Fruit fly (Drosophila melanogaster) whole organism, embryonic: Measurements from ENCODE around the gene BtbVII.

Experiments used
- CG10267 ChIP-seq: fragments of 200-800 bp; sonication (Bioruptor generic); optimal IDR thresholded peaks from 2 replicates; lab custom pipeline; 2018; ENCODE audit warnings: missing biosample characterization, mild to moderate bottlenecking, missing genetic modification characterization, moderate library complexity
- CG15514 ChIP-seq: fragments of 200-800 bp; sonication (Bioruptor generic); optimal IDR thresholded peaks from 3 replicates; lab custom pipeline; 2017; ENCODE audit warnings: missing biosample characterization, missing genetic modification characterization, mild to moderate bottlenecking, moderate library complexity, missing genetic modification reagents
- CG1792 ChIP-seq: fragments of 200-800 bp; sonication (Bioruptor generic); optimal IDR thresholded peaks from 2 replicates; lab custom pipeline; 2016; ENCODE audit warnings: missing biosample characterization, missing genetic modification characterization
- CG18262 ChIP-seq: fragments of 200-800 bp; optimal IDR thresholded peaks from 3 replicates; lab custom pipeline; 2019; ENCODE audit warnings: missing biosample characterization, mild to moderate bottlenecking, missing genetic modification characterization, moderate library complexity
- CG2116 ChIP-seq: fragments of 200-800 bp; sonication (Bioruptor generic); optimal IDR thresholded peaks from 3 replicates; lab custom pipeline; 2018; ENCODE audit warnings: missing biosample characterization, mild to moderate bottlenecking, missing genetic modification characterization
- CG30020 ChIP-seq: fragments of 200-800 bp; optimal IDR thresholded peaks from 2 replicates; lab custom pipeline; 2019; ENCODE audit warnings: missing biosample characterization, mild to moderate bottlenecking, missing genetic modification characterization, moderate library complexity
- CG3995 ChIP-seq: fragments of 200-800 bp; sonication (Bioruptor generic); optimal IDR thresholded peaks from 3 replicates; lab custom pipeline; 2016; ENCODE audit warnings: missing biosample characterization, missing genetic modification characterization
- CG42726 ChIP-seq: fragments of 200-800 bp; sonication (Bioruptor generic); IDR thresholded peaks from 2 replicates; pipeline ENCODE4 v1.3.6; 2022; ENCODE audit warnings: missing biosample characterization, missing genetic modification characterization; ENCODE audit not compliant: partially characterized antibody
- CG4328 ChIP-seq: fragments of 200-800 bp; sonication (Bioruptor generic); optimal IDR thresholded peaks from 3 replicates; lab custom pipeline; 2017; ENCODE audit warnings: missing biosample characterization, missing genetic modification reagents, missing genetic modification characterization
- CG4820 ChIP-seq: fragments of 200-800 bp; sonication (Bioruptor generic); optimal IDR thresholded peaks from 3 replicates; lab custom pipeline; 2016; ENCODE audit warnings: missing biosample characterization, missing genetic modification characterization
- CG6765 ChIP-seq: fragments of 200-800 bp; sonication (Bioruptor generic); optimal IDR thresholded peaks from 3 replicates; lab custom pipeline; 2017; ENCODE audit warnings: missing biosample characterization, mild to moderate bottlenecking, missing genetic modification characterization
- CG8478 ChIP-seq: fragments of >200 bp; optimal IDR thresholded peaks from 2 replicates; lab custom pipeline; 2018
- CG9876 ChIP-seq: fragments of 200-800 bp; sonication (Bioruptor generic); optimal IDR thresholded peaks from 2 replicates; lab custom pipeline; 2016; ENCODE audit warnings: missing biosample characterization, missing genetic modification characterization
- CrebB ChIP-seq: fragments of 200-800 bp; sonication (Bioruptor generic); optimal IDR thresholded peaks from 3 replicates; lab custom pipeline; 2018; ENCODE audit warnings: missing biosample characterization, mild to moderate bottlenecking, missing genetic modification characterization
- Deaf1 ChIP-seq: fragments of 200-800 bp; optimal IDR thresholded peaks from 3 replicates; lab custom pipeline; 2019; ENCODE audit warnings: missing biosample characterization, mild to moderate bottlenecking, missing genetic modification characterization, moderate library complexity
- Drgx ChIP-seq: fragments of 200-800 bp; sonication (Bioruptor generic); IDR thresholded peaks from 2 replicates; pipeline ENCODE4 v1.3.6; 2022; ENCODE audit warnings: missing biosample characterization, missing genetic modification characterization
- Ets65A ChIP-seq: fragments of 200-800 bp; sonication (Bioruptor generic); peaks from one replicate; lab custom pipeline; 2016; ENCODE audit warnings: missing biosample characterization, missing genetic modification characterization
- Hey ChIP-seq: fragments of 200-800 bp; sonication (Bioruptor generic); optimal IDR thresholded peaks from 3 replicates; lab custom pipeline; 2018; ENCODE audit warnings: missing biosample characterization, mild to moderate bottlenecking, missing genetic modification characterization
- Lim3 ChIP-seq: fragments of 200-800 bp; sonication (Bioruptor generic); IDR thresholded peaks from 2 replicates; pipeline ENCODE4 v1.3.6; 2022; ENCODE audit warnings: missing biosample characterization, missing genetic modification characterization
- Neu2 ChIP-seq: fragments of 200-800 bp; sonication (Bioruptor generic); optimal IDR thresholded peaks from 3 replicates; lab custom pipeline; 2016; ENCODE audit warnings: missing biosample characterization, missing genetic modification characterization, borderline replicate concordance
- Nf-YA ChIP-seq: fragments of 200-800 bp; sonication (Bioruptor generic); IDR thresholded peaks from 2 replicates; pipeline ENCODE4 v1.3.6; 2022; ENCODE audit warnings: missing biosample characterization, missing genetic modification characterization
- PHDP ChIP-seq: fragments of 200-800 bp; sonication (Bioruptor generic); optimal IDR thresholded peaks from 3 replicates; lab custom pipeline; 2018; ENCODE audit warnings: missing biosample characterization, mild to moderate bottlenecking, missing genetic modification characterization, moderate library complexity
- Trl ChIP-seq, 3 experiments: fragments of >200 bp in 2 of 3; fragments of 200-800 bp in 1 of 3; sonication (Bioruptor generic) in 1 of 3; optimal IDR thresholded peaks; 2 replicates in 1 of 3; 3 replicates in 2 of 3; lab custom pipeline; 2016 to 2017; ENCODE audit warnings: missing biosample characterization in 1 of 3, missing genetic modification characterization in 1 of 3
- btn ChIP-seq: fragments of 200-800 bp; sonication (Bioruptor generic); optimal IDR thresholded peaks from 2 replicates; lab custom pipeline; 2016; ENCODE audit warnings: missing biosample characterization, missing genetic modification characterization
- cg ChIP-seq: fragments of 200-800 bp; sonication (Bioruptor generic); optimal IDR thresholded peaks from 3 replicates; lab custom pipeline; 2019; ENCODE audit warnings: missing biosample characterization, mild to moderate bottlenecking, missing genetic modification characterization, moderate library complexity
- ci ChIP-seq: fragments of 200-800 bp; sonication (Bioruptor generic); IDR thresholded peaks from 3 replicates; pipeline ENCODE4 v1.3.6; 2022; ENCODE audit warnings: missing biosample characterization, missing genetic modification characterization
- corto ChIP-seq: fragments of 200-800 bp; sonication (Bioruptor generic); optimal IDR thresholded peaks from 2 replicates; lab custom pipeline; 2016; ENCODE audit warnings: missing biosample characterization, mild to moderate bottlenecking, missing genetic modification characterization, moderate library complexity
- crp ChIP-seq, 2 experiments: fragments of 200-800 bp; sonication (Bioruptor generic); optimal IDR thresholded peaks; 2 replicates in 1 of 2; 3 replicates in 1 of 2; lab custom pipeline; 2017; ENCODE audit warnings: missing biosample characterization in 2 of 2, missing genetic modification characterization in 2 of 2, mild to moderate bottlenecking in 1 of 2, moderate library complexity in 1 of 2
- dan ChIP-seq: fragments of 200-800 bp; sonication (Bioruptor generic); IDR thresholded peaks from 2 replicates; pipeline ENCODE4 v1.3.6; 2022; ENCODE audit warnings: missing biosample characterization, missing genetic modification characterization
- en ChIP-seq: fragments of 200-800 bp; sonication (Bioruptor generic); optimal IDR thresholded peaks from 2 replicates; lab custom pipeline; 2016; ENCODE audit warnings: missing biosample characterization, missing genetic modification characterization
- exex ChIP-seq: fragments of 200-800 bp; sonication (Bioruptor generic); optimal IDR thresholded peaks from 4 replicates; lab custom pipeline; 2018; ENCODE audit warnings: missing biosample characterization, mild to moderate bottlenecking, missing genetic modification characterization, moderate library complexity
- eyg ChIP-seq: fragments of 200-800 bp; sonication (Bioruptor generic); optimal IDR thresholded peaks from 3 replicates; lab custom pipeline; 2016; ENCODE audit warnings: missing biosample characterization, missing genetic modification characterization
- gsb ChIP-seq: fragments of 200-800 bp; sonication (Bioruptor generic); IDR thresholded peaks from 2 replicates; pipeline ENCODE4 v1.3.6; 2022; ENCODE audit warnings: missing biosample characterization, missing genetic modification characterization
- luna ChIP-seq: fragments of 200-800 bp; sonication (Bioruptor generic); optimal IDR thresholded peaks from 2 replicates; lab custom pipeline; 2016; ENCODE audit warnings: missing biosample characterization, missing genetic modification characterization
- peb ChIP-seq: fragments of 200-800 bp; sonication (Bioruptor generic); IDR thresholded peaks from 2 replicates; pipeline ENCODE4 v1.3.6; 2022; ENCODE audit warnings: missing biosample characterization, missing genetic modification characterization
- prd ChIP-seq, 3 experiments: fragments of >200 bp in 2 of 3; fragments of 200-800 bp in 1 of 3; sonication (Bioruptor generic) in 1 of 3; optimal IDR thresholded peaks in 2 of 3; IDR thresholded peaks in 1 of 3; 2 replicates in 2 of 3; 3 replicates in 1 of 3; pipeline versions ENCODE4 v1.3.6 to Lab custom; 2017 to 2022; ENCODE audit warnings: missing biosample characterization in 1 of 3, missing genetic modification characterization in 1 of 3
- pros ChIP-seq: fragments of 200-800 bp; sonication (Bioruptor generic); optimal IDR thresholded peaks from 3 replicates; lab custom pipeline; 2019; ENCODE audit warnings: missing biosample characterization, mild to moderate bottlenecking, missing genetic modification characterization, moderate library complexity
- pzg ChIP-seq: fragments of 200-800 bp; sonication (Bioruptor generic); optimal IDR thresholded peaks from 3 replicates; lab custom pipeline; 2018; ENCODE audit warnings: missing biosample characterization, mild to moderate bottlenecking, missing genetic modification characterization, moderate library complexity
- schlank ChIP-seq: fragments of 200-800 bp; sonication (Bioruptor generic); optimal IDR thresholded peaks from 2 replicates; lab custom pipeline; 2018; ENCODE audit warnings: missing biosample characterization, mild to moderate bottlenecking, missing genetic modification characterization
- sens-2 ChIP-seq: fragments of 200-800 bp; sonication (Bioruptor generic); IDR thresholded peaks from 2 replicates; pipeline ENCODE4 v1.3.6; 2022; ENCODE audit warnings: missing biosample characterization, missing genetic modification characterization
- seq ChIP-seq: fragments of 200-800 bp; sonication (Bioruptor generic); IDR thresholded peaks from 2 replicates; pipeline ENCODE4 v1.3.6; 2022; ENCODE audit warnings: missing biosample characterization, missing genetic modification characterization
- sima ChIP-seq: fragments of 200-800 bp; sonication (Bioruptor generic); optimal IDR thresholded peaks from 2 replicates; lab custom pipeline; 2016; ENCODE audit warnings: missing biosample characterization, missing genetic modification characterization
- sisA ChIP-seq: fragments of 200-800 bp; sonication (Bioruptor generic); IDR thresholded peaks from 2 replicates; pipeline ENCODE4 v1.3.6; 2022; ENCODE audit warnings: missing biosample characterization, missing genetic modification characterization
- slbo ChIP-seq: fragments of 200-800 bp; sonication (Bioruptor generic); IDR thresholded peaks from 2 replicates; pipeline ENCODE4 v1.3.6; 2022; ENCODE audit warnings: missing biosample characterization, missing genetic modification characterization
- tgo ChIP-seq: fragments of 200-800 bp; sonication (Bioruptor generic); IDR thresholded peaks from 3 replicates; pipeline ENCODE4 v1.3.6; 2022; ENCODE audit warnings: missing biosample characterization, missing genetic modification characterization
- tin ChIP-seq: fragments of 200-800 bp; sonication (Bioruptor generic); optimal IDR thresholded peaks from 3 replicates; lab custom pipeline; 2016; ENCODE audit warnings: missing biosample characterization, missing genetic modification characterization
- wdn ChIP-seq: fragments of 200-800 bp; sonication (Bioruptor generic); IDR thresholded peaks from 2 replicates; pipeline ENCODE4 v1.3.6; 2022; ENCODE audit warnings: missing biosample characterization, missing genetic modification characterization
- zfh2 ChIP-seq: fragments of 200-800 bp; sonication (Bioruptor generic); optimal IDR thresholded peaks from 2 replicates; lab custom pipeline; 2016; ENCODE audit warnings: missing biosample characterization, missing genetic modification characterization

The BtbVII gene

DNA sequence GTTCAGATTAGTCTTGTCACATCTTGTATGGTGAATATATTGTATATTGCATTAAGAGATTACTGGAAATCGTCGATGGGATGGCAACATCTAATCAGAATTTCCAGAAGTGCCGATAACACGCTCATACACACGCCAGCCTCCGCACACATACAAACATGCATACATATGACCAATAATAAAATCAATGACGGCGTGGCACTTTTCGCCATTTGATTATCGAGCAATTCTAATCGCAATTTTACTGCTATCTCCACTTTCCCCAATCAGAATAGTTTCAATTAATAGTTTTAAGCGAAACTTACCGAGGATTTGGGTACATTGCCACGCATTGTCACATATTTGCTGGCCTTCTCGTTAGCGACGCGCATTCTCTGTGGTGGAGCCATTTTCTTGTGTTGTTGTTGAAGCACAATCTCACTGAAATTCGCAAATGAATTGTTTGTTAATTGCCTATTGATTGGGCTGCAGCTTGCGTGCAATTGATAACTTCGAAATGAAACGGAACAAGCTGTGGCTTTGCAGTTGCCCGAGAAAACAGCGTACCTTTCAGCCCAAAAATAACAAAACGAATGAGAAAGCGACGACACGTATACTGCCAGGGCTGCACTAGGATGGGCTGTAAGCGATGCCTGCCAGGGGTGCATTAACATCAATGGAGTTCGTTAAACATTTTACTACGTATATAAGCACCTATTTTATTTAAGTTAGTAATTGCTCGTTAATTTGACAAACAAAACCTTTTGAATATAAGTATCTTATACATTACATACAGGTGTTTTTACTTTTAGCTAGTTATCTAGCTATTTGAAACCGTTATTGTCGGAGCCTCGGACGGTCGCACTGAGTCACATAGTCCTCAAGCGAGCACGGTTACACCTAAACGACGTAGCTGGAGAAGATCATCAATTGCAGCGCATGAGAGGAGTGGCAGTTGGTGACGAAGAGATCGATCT, 50.3 kb downstream of the BtbVII start, which contains the start of the genes CG32276 and gry (continued):
- TF ChIP-seq seq (GFP tag; lab: Robert Waterston, UW) (peak; percentile 45; the same call in 1 of the 2 replicates), zfh2 (GFP tag; lab: Kevin White, UChicago) (peak; percentile 85), schlank (tag; lab: Kevin White, UChicago) (no peak), Ets65A (GFP tag; lab: Kevin White, UChicago) (peak; percentile 98), Neu2 (no peak), luna (GFP tag; lab: Kevin White, UChicago) (no peak), eyg (peak; percentile 54), Drgx (GFP tag; lab: Robert Waterston, UW) (peak; percentile 55; the same call in 1 of the 2 replicates), PHDP (tag; lab: Kevin White, UChicago) (no peak), btn (GFP tag; lab: Kevin White, UChicago) (peak; percentile 58), CG30020 (tag; lab: Kevin White, UChicago) (peak; percentile 78), corto (GFP tag; lab: Kevin White, UChicago) (no peak), CG3995 (GFP tag; lab: Kevin White, UChicago) (peak; percentile 91), CG6765 (GFP tag; lab: Kevin White, UChicago) (no peak), tgo (GFP tag; lab: Robert Waterston, UW) (peak; percentile 73), sens-2 (peak; percentile 55; the same call in 1 of the 2 replicates), CG8478 (lab: Kevin White, UChicago) (no peak), Hey (tag; lab: Kevin White, UChicago) (no peak), CG15514 (GFP tag; lab: Kevin White, UChicago) (peak; percentile 91), tin (GFP tag; lab: Kevin White, UChicago) (peak; percentile 85), slbo (GFP tag; lab: Robert Waterston, UW) (peak; percentile 86), CG2116 (GFP tag; lab: Kevin White, UChicago) (peak; percentile 93), sima (GFP tag; lab: Kevin White, UChicago) (no peak), wdn (GFP tag; lab: Robert Waterston, UW) (0 out of 2 replicates have a peak, but pooled peaks have one; percentile 8), CG1792 (GFP tag; lab: Kevin White, UChicago) (no peak), sisA (GFP tag; lab: Robert Waterston, UW) (peak; percentile 62; the same call in 1 of the 2 replicates), en (GFP tag; lab: Kevin White, UChicago) (peak; percentile 53), CG42726 (GFP tag; lab: Robert Waterston, UW) (no peak), prd (optimal IDR thresholded peaks at IDR 0.05; lab: Kevin White, UChicago) (no peak), prd (GFP tag; IDR thresholded peaks at IDR 0.05; lab: Robert Waterston, UW) (peak; percentile 82), crp (GFP tag; optimal IDR thresholded peaks at IDR 0.05; lab: Kevin White, UChicago) (peak in 1 of 2 experiments; percentile 60), CG4820 (GFP tag; lab: Kevin White, UChicago) (peak; percentile 77), cg (peak; percentile 73), Nf-YA (GFP tag; lab: Robert Waterston, UW) (no peak), exex (tag; lab: Kevin White, UChicago) (peak; percentile 42), CrebB (peak; percentile 67), pros (GFP tag; lab: Kevin White, UChicago) (no peak), pzg (GFP tag; lab: Kevin White, UChicago) (peak; percentile 93), dan (GFP tag; lab: Robert Waterston, UW) (no peak), CG9876 (GFP tag; lab: Kevin White, UChicago) (peak; percentile 55), gsb (GFP tag; lab: Robert Waterston, UW) (no peak), Deaf1 (tag; lab: Kevin White, UChicago) (no peak), CG10267 (peak; percentile 82), CG18262 (peak; percentile 75), Trl (optimal IDR thresholded peaks at IDR 0.05; lab: Kevin White, UChicago) (peak in 1 of 2 experiments; percentile 14), Trl (GFP tag; optimal IDR thresholded peaks at IDR 0.05; lab: Kevin White, UChicago) (peak; percentile 85), Lim3 (GFP tag; lab: Robert Waterston, UW) (no peak), CG4328 (GFP tag; lab: Kevin White, UChicago) (peak; percentile 70), ci (GFP tag; lab: Robert Waterston, UW) (peak; percentile 66; the same call in 2 of the 3 replicates), peb (GFP tag; lab: Robert Waterston, UW) (no peak)
